Worm (Caenorhabditis elegans) whole organism, dauer: ENCODE data around the gene R02E4.2.

Experiments used
- unc-62 ChIP-seq: sonication (generic microtip); optimal IDR thresholded peaks from 2 replicates; lab custom pipeline; 2017; ENCODE audit warnings: missing biosample characterization, missing genetic modification reagents, missing genetic modification characterization

R02E4.2 gene

DNA sequence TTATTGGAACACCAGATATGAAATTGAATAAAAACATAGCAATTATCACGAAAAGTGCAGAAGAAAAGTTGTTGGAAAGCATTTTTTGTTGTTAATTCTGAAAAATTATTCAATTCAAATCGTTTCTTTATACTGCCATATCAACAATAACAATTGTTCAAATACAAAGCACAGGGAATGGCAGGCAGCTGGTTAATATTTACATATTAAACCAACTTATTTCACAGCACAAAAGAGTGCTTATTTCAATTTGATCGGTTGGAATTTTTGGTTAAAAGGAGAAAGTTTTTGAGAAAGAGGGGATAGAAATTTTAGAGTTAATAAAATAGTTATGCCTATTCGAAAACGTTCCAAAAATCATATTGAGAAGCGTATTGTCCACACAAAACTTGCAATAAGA is 13.7 kb downstream of the R02E4.2 start, which contains the start of gene F09F9.3:
Gene F09F9.3 (minus strand): TSS at position 101 of the 400 bp plus-strand sequence.
- TF ChIP-seq unc-62 (GFP tag; lab: Kevin White, UChicago): no peak

DNA sequence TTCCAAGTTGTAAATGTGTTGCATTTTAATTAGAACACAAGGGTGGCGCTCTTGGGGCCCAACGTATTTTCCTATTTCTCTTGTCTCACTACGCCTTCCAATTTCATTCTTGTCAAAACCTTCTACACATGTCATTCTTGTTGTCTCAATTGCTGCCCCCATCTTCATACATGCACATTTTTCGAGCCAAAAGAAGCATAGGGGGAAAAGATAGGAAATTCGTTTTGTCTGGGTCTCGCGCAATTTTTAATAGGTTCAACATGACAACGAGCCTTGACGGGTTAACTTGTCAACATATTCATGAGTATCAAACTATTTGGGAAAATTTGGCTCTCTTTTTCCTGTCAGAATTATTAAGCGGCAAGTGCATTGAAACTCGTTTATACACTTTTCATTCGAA is 16.1 kb downstream of the R02E4.2 start:
- TF ChIP-seq unc-62 (GFP tag; lab: Kevin White, UChicago): no peak

DNA sequence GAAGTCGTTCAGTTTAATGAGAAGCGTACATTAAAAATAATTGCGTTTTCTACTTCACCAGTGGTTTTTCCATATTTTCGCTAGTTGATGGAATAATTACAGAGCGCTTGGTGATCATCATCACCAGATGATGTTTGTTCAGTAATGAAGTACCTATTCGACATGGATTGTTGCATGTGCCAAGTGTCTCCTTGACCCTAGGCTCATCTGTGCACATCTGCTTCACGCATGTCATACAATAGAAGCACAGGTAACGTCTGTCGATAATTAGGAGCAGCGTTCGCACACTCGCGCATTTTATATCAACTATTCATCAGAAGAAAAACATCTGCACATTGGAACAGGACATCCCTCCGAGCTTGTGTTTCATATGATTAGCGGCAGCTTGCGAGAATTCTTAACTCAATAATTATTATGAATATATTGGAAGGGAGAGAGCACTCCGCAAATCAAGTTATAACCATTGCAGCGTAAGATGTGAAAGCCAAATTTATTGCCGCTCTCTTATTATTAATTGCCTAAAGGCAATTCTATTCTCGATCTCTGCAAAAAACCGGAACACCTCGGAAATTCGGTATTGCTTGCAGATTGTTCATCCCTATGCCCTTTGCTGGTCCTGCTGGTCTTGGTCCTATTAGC is 18.0 kb downstream of the R02E4.2 start:
- no peak for TF ChIP-seq unc-62 (GFP tag; lab: Kevin White, UChicago)

DNA sequence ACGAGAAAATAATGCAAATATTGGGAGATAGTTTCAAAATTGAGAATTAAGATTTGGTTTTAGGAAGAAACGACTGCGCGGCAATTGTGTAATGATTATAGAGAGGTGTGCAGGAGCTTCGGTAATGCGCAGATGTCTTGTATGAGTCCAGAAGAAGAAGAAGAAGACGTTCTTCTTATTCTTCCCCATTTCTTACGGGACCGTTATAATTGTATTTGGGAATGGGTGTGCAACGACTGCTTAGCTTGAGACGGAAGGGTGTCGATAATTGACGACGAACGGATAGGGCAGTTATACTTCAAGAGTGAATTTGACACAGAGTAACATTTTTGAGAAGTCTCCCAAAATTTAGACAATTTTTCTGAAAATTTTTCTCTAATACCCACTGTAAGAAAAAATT is 21.4 kb downstream of the R02E4.2 start:
- no peak for TF ChIP-seq unc-62 (GFP tag; lab: Kevin White, UChicago)

DNA sequence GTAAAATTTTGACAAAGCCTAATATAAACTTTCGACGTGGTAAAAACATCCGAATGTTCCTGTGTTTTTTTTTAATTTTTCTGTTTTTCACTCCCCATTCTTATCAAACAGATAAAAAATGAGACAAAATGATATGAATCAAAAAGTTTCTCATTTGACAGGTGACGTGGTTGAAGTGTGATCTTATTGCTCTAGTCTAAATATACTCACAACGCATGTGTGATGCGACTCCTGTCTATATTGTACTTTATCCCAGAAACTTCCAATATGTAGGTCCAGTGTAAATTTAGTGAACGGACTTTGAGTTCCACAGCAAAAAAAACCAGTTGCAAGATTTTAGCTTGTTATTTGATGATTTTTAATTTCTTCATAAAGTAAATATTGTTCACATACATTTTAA is 24.1 kb downstream of the R02E4.2 start:
- no peak for TF ChIP-seq unc-62 (GFP tag; lab: Kevin White, UChicago)

DNA sequence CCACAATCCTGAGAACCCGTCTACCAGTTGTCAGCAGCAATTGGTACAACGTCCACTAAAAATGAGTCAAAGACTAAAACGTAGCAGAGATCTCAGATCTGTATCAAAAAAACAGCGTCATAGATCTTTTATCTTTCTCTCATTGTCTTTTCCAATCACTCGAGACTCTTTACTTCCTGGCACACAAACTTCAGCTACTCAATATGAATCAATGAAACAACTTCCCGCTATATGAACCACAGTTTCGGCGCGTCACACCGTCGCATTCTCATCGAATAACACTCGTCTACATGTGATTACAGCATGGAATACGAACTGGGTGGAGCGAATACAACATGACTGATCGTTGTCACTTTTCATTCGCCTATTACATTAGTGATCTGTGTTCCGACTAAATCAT is 25.0 kb downstream of the R02E4.2 start:
- no peak for TF ChIP-seq unc-62 (GFP tag; lab: Kevin White, UChicago)

DNA sequence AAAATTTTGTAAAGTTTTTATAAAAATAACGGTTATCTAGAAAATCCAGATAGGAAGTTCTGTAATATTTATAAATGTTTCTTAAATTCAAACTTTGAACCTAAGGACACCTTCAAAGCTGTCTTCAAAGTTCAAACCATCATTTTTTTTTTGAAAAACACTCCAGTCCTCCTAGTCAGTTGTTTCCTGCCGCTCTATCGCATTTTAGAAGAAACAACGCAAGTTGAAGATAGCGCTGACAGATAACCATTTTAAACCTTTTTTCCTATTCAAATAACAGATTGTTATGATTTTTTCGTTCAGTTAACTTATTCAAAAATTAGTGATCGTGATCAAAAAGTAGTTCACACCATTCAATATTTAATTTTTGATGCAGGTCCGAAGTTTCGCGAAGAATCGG is 26.1 kb downstream of the R02E4.2 start:
- no peak for TF ChIP-seq unc-62 (GFP tag; lab: Kevin White, UChicago)

DNA sequence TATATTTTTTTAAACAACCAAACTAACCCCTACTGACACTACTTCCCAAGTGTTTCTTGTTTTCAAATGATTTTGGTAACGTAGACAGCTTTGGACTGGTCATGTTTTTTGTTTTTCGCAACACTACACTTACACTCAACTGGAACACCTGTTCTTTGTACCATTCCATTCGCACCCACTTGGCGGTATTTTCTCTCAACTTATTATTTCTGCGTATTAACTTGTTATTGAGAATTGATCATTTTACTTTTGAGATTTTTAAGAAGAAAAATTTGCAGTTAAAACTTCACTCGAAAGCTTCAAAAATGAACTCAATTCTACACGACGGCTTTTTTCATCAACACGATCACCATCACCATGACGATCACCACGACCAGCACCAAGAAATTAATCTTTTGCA is 27.6 kb downstream of the R02E4.2 start, which contains the start of gene ZK470.2:
Gene ZK470.2 (plus strand): TSS at position 301 of the 400 bp plus-strand sequence.
- TF ChIP-seq unc-62 (GFP tag; lab: Kevin White, UChicago): no peak

DNA sequence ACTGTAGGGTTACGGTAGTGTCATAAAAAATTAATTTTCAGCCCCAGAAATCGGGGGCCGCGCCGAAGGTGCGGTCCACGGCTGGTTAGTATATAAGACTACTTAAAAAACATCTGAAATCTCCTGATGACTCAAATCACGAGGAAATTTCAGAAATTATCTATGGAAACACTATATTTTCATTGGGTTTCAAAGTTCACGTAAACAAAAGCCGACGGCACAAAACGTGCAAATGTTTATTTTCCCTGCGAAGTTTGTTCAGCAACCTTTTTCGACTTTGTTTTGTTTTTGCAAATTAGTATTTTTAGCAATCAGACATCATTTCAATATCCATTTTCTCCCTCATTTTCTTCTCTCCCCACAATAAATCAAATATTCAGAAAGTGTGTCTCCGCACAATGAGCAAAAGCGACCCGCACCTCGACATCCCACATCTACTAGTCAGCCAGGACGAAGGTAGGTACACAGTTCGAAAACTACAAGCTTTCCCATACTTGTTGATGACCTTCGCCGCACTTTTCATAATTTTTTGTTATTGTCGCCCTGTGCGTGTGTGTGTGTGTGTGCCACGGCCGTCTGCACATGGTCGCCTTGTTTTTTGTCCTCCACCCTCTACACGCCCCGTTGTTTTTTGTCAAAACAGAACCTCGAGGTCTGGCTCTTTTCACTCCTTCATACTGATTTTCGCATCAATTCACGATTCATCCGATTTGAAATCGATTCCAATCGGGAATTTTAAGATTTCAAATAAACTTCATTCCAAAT is 29.5 kb downstream of the R02E4.2 start:
- no peak for TF ChIP-seq unc-62 (GFP tag; lab: Kevin White, UChicago)

DNA sequence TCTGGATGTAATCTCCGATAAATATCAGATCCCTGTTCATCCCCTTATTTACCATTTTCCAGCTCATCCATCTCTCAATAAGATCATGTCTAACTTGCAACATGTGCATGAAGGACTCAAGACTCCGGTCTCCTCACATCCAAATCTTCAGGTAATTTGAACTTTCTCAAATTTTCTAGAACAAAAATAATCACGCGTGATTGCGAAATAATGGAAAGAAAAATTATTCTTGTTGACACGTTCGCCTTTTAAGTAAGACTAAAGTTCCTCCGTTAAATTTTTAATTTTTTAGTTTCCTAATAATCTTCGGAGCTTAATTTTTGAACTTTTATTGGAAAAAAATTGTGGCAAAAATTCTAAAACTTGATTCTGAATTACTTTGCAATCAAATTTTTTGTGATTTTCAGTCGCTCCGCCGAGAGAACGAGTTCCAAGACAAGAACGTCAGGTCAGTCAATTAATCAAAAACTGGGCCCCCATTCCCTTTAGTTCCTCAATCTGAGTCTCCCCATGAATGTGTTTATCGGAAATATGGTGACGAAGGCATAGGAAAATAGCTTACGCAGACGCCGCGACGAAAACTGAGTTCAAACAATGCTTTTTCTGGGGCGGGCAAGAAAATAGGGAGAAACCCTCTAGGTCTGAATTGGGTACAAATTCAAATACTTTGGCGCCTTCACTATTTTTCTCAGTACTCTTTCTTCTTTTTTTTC is 30.4 kb downstream of the R02E4.2 start:
- TF ChIP-seq unc-62 (GFP tag; lab: Kevin White, UChicago): no peak

DNA sequence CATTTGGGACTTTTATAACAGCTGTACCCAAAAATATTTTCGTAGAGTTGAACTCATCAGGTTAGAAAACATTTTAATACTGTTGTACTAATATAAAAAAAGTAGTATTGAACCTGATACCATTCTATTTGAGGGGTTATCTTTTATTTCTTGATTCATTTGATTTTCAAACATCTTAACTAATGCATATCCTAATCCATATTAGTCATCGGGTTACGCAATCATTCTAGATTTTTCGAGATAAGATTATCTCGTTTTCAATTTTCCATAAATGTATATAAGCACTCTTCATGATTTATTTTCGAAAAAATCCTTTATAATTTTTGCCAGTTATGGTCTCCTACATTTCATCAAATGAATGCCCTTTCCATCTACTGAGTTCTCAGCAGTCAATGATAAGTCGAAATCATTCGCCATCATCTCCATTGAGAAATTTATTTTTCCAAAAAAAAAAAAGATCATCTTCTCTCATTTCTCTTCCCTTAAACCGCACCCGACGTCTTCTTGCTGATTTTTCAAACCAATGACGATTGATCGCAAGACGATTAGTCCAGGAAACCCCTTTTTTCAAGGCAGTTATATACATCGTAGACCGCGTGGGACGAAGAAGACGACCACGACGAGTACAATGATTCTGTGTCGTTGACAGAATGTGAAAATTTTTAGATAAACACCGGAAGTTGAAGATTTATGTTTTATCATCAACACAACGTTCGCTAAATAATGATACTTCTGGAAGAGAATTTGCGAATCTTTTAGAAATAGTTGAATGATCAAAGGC is 31.3 kb downstream of the R02E4.2 start:
- TF ChIP-seq unc-62 (GFP tag; lab: Kevin White, UChicago): no peak

DNA sequence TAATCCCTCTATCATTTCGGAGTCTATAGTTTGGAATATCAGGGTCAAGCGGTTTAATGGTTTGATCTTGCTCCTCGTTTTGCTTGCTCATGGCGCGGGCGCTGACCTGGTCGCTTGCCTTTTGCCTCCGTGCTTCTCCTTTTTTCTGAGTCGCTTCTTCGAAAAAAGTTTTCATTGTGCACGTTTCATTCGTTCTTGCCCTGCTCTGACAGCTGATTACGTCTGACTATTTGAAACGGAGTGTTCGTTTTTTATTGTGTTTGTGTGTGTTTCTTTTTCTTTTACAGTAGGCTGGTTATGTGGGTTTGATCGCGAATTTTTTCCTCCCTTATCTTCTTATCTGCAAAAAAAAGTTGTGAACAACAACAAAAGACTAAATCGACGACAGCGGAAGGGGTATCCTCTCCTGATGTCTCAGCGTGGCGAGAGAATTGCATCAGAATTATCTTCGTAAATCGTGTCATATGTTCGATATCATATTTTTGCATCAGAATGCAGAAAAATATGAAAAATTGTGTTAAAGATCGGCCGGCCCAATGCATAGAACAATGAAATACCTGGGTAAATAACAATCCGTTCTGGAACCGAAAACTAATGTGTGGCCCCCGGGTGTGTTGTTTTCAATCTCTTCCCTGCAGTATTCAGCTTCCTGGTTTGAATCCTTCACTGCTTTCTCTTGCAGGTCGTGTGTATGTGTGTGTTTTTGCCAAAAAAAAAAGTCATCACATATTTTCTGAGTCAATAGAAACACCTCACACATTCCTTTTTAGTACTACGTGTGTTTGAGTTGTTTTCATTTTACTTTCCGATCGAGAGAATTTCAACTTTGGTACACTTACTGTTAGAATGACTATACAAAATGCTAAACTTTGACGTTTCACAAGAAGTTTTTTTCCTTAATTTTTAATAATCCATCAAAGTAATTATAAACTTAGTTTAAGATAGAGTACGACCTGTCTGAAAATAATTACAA is 32.6 kb downstream of the R02E4.2 start, which contains the start of gene ZK470.4:
Gene ZK470.4 (minus strand): TSS at position 175 of the 973 bp plus-strand sequence.
- no peak for TF ChIP-seq unc-62 (GFP tag; lab: Kevin White, UChicago)

DNA sequence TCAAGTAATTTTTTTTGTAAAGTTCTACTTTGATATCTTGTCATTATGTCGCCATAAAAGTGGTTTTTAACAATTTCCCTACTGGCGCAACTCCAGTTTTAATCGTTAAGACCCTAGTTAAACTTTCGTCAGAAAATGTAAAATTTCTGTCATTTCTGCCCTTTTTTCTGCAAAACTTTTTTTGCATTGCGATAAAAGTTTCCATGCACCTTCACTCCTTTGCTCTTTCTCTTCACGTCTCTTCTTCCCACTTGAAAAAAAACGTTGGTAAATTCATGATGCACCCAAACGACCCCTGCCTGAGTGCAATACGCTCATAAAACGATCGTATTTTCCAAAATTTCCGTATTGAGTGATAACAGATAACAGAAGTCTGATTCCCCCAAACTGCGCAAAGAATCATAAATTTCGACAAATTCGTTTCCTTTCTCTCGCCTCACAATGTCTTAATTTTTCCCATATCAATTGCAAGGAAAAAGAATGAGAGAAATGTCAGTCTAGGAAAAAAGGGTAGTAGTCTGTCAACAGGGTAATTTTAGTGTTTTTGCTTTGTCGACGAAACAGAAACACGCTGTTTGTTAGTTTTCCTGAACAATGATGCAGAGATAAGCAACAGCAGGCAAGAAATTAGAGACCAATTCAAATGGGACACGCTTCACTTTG is 33.6 kb downstream of the R02E4.2 start:
- TF ChIP-seq unc-62 (GFP tag; lab: Kevin White, UChicago): no peak

DNA sequence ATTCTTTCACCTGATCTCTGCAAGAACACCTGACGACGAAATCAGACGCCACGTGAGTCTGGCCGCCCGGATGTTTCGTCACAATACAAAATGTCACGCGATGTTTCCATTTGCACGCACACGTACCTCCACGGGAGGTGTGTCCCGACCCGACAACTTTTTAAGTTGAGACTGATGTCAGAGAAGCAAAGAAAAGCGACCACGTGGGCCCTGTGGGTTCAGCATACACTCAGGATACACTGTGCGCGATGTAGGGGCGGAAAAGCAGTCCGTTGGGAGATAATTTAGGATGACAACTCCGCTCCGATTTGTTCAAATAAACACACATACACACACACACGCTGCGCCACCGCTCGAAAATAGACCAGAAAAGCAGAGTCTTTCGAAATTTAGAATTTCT is 34.9 kb downstream of the R02E4.2 start:
- TF ChIP-seq unc-62 (GFP tag; lab: Kevin White, UChicago): no peak
